Worm (Caenorhabditis elegans): Measurements from ENCODE around the gene mnat-1.

The mnat-1 gene

ce11 chrII:2478543-2478942, at the start of gene mnat-1:
TSS of gene mnat-1 (minus strand) at chrII:2478643.
- TF ChIP-seq unc-30 (tag; optimal IDR thresholded peaks at IDR 0.05), result no peak
- no peak for TF ChIP-seq pax-3 (tag; optimal IDR thresholded peaks at IDR 0.05)
- TF ChIP-seq ceh-82 (tag; optimal IDR thresholded peaks at IDR 0.05), result no peak
- TF ChIP-seq lsy-2 (tag; optimal IDR thresholded peaks at IDR 0.05), result no peak
- no peak for TF ChIP-seq nhr-77 (tag; optimal IDR thresholded peaks at IDR 0.05)
- TF ChIP-seq hpl-2 (GFP tag; optimal IDR thresholded peaks at IDR 0.05), result no peak
- TF ChIP-seq tlp-1 (tag; optimal IDR thresholded peaks at IDR 0.05), result no peak
- TF ChIP-seq sptf-1 (tag; optimal IDR thresholded peaks at IDR 0.05), result no peak

DNA sequence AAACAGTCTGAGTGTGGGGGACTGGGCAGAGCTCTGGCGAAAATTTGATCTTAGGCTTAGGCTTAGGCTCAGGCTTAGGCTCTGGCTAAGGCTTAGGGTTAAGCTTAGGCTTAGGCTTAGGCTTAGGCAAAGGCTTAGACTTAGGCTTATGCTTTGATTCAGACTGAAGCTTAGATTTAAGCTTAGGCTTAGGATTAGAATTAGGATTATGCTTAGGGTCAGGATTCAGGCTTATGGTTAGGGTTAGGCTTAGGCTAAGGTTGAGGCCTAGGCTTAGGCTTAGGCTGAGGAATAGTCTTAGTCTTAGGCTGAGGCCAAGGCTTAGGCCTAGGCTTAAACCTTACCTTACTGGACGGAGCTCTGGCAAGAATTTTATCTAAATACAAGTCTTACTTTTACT, 48.4 kb upstream of the mnat-1 start:
- TF ChIP-seq C04F5.9 (tag; optimal IDR thresholded peaks at IDR 0.05), result no peak
- TF ChIP-seq zip-4 (GFP tag; optimal IDR thresholded peaks at IDR 0.05), result no peak
- no peak for TF ChIP-seq sox-4 (tag; optimal IDR thresholded peaks at IDR 0.05)
- TF ChIP-seq xbp-1 (tag; optimal IDR thresholded peaks at IDR 0.05), result no peak
- no peak for TF ChIP-seq lir-3 (tag; optimal IDR thresholded peaks at IDR 0.05; ENCODE audit: poor library complexity)
- TF ChIP-seq aha-1 (tag; optimal IDR thresholded peaks at IDR 0.05), result no peak
- no peak for TF ChIP-seq fkh-4 (tag; optimal IDR thresholded peaks at IDR 0.05; ENCODE audit: borderline replicate concordance)
- no peak for TF ChIP-seq fkh-10 (GFP tag; optimal IDR thresholded peaks at IDR 0.05)
- TF ChIP-seq unc-130 (tag; optimal IDR thresholded peaks at IDR 0.05), result no peak
- no peak for TF ChIP-seq isw-1 (GFP tag; IDR thresholded peaks at IDR 0.05)
- no peak for TF ChIP-seq ceh-88 (GFP tag; IDR thresholded peaks at IDR 0.05)
- TF ChIP-seq swsn-7 (tag; optimal IDR thresholded peaks at IDR 0.05), result no peak
- no peak for TF ChIP-seq nhr-237 (tag; optimal IDR thresholded peaks at IDR 0.05)
- TF ChIP-seq snu-23 (GFP tag; optimal IDR thresholded peaks at IDR 0.05), result no peak

- no peak for TF ChIP-seq efl-1 (optimal IDR thresholded peaks at IDR 0.05)
- TF ChIP-seq efl-1 (GFP tag; optimal IDR thresholded peaks at IDR 0.05 in 1 of 2), result no peak
- no peak for TF ChIP-seq unc-62 (GFP tag; optimal IDR thresholded peaks at IDR 0.05)
- TF ChIP-seq efl-3 (GFP tag; optimal IDR thresholded peaks at IDR 0.05), result no peak
- no peak for TF ChIP-seq zip-4 (GFP tag; optimal IDR thresholded peaks at IDR 0.05)
- TF ChIP-seq snu-23 (GFP tag; optimal IDR thresholded peaks at IDR 0.05), result no peak
- TF ChIP-seq C16A3.4 (tag; optimal IDR thresholded peaks at IDR 0.05), result no peak
- no peak for TF ChIP-seq tlp-1 (tag; optimal IDR thresholded peaks at IDR 0.05)
- no peak for TF ChIP-seq nhr-12 (tag; optimal IDR thresholded peaks at IDR 0.05)
Observed at ce11 chrII:2525652-2526051, 47.2 kb upstream of the mnat-1 start.

DNA sequence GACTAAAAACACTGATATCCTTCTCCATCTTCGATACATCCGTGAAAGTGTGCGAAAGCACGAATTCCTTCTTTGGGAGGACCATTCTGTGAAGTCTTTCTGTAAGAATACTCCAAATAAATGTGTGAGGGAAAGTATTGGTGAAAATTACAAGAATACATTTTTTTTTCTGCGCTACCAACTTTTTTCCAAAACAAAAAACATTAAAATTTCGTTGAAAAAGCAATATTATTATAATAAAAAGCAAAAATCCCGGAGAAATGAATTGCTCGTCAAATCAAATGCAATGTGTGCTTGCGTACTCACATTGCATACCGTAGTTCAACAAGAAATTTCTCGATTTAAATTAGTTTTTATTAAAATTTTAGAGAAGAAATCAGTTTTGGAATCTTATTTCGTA, 43.5 kb upstream of the mnat-1 start, which contains the start of gene bath-13:
TSS of gene bath-13 (minus strand) at position 101 of the 400 bp plus-strand sequence.
- TF ChIP-seq fkh-4 (tag; optimal IDR thresholded peaks at IDR 0.05; ENCODE audit: borderline replicate concordance), result no peak
- no peak for TF ChIP-seq ztf-11 (tag; optimal IDR thresholded peaks at IDR 0.05)
- no peak for TF ChIP-seq elt-2 (tag; optimal IDR thresholded peaks at IDR 0.05)
- TF ChIP-seq lin-15B (tag; optimal IDR thresholded peaks at IDR 0.05), result no peak
- TF ChIP-seq mep-1 (tag; optimal IDR thresholded peaks at IDR 0.05), result no peak
- TF ChIP-seq dpl-1 (GFP tag; optimal IDR thresholded peaks at IDR 0.05), result no peak
- TF ChIP-seq F16B12.6 (tag; optimal IDR thresholded peaks at IDR 0.05), result no peak
- no peak for TF ChIP-seq ces-1 (GFP tag; optimal IDR thresholded peaks at IDR 0.05)
- TF ChIP-seq grh-1 (GFP tag; IDR thresholded peaks at IDR 0.05), result no peak
- no peak for TF ChIP-seq egl-27 (tag; optimal IDR thresholded peaks at IDR 0.05)
- TF ChIP-seq elt-3 (tag; optimal IDR thresholded peaks at IDR 0.05), result no peak
- TF ChIP-seq nhr-19 (GFP tag; conservative IDR thresholded peaks at IDR 0.05), result no peak
- no peak for TF ChIP-seq unc-130 (tag; optimal IDR thresholded peaks at IDR 0.05)
- no peak for TF ChIP-seq vab-15 (tag; optimal IDR thresholded peaks at IDR 0.05)
